Fruit fly (Drosophila melanogaster) whole organism, embryonic: ENCODE data around the gene CG7781.

Experiments
- Bdp1 ChIP-seq: fragments of 200-800 bp; sonication (Bioruptor generic); optimal IDR thresholded peaks from 3 replicates; lab custom pipeline; 2016; ENCODE audit warnings: missing biosample characterization, missing genetic modification characterization
- Blimp-1 ChIP-seq: fragments of 200-800 bp; sonication (Bioruptor generic); optimal IDR thresholded peaks from 3 replicates; lab custom pipeline; 2018; ENCODE audit warnings: missing biosample characterization, missing genetic modification characterization, mild to moderate bottlenecking, moderate library complexity, missing genetic modification reagents
- C15 ChIP-seq: fragments of 200-800 bp; sonication (Bioruptor generic); IDR thresholded peaks from 3 replicates; pipeline ENCODE4 v1.3.6; 2022; ENCODE audit warnings: missing biosample characterization, missing genetic modification characterization
- CG10267 ChIP-seq: fragments of 200-800 bp; sonication (Bioruptor generic); optimal IDR thresholded peaks from 2 replicates; lab custom pipeline; 2018; ENCODE audit warnings: missing biosample characterization, mild to moderate bottlenecking, missing genetic modification characterization, moderate library complexity
- CG11695 ChIP-seq: fragments of 200-800 bp; sonication (Bioruptor generic); IDR thresholded peaks from 3 replicates; pipeline ENCODE4 v1.3.6; 2022; ENCODE audit warnings: missing biosample characterization, missing genetic modification characterization
- CG12942 ChIP-seq: fragments of 200-800 bp; sonication (Bioruptor generic); optimal IDR thresholded peaks from 3 replicates; lab custom pipeline; 2016; ENCODE audit warnings: missing biosample characterization, missing genetic modification characterization
- CG14014 ChIP-seq: fragments of 200-800 bp; sonication (Bioruptor generic); IDR thresholded peaks from 2 replicates; pipeline ENCODE4 v1.3.6; 2022; ENCODE audit warnings: missing biosample characterization, missing genetic modification characterization
- CG14667 ChIP-seq: fragments of 200-800 bp; sonication (Bioruptor generic); IDR thresholded peaks from 2 replicates; pipeline ENCODE4 v1.3.6; 2022; ENCODE audit warnings: missing biosample characterization, missing genetic modification characterization
- CG16863 ChIP-seq: fragments of 200-800 bp; sonication (Bioruptor generic); optimal IDR thresholded peaks from 3 replicates; lab custom pipeline; 2016; ENCODE audit warnings: missing biosample characterization, missing genetic modification characterization
- CG17568 ChIP-seq: fragments of 200-800 bp; sonication (Bioruptor generic); optimal IDR thresholded peaks from 2 replicates; lab custom pipeline; 2018; ENCODE audit warnings: missing biosample characterization, mild to moderate bottlenecking, missing genetic modification characterization, moderate library complexity
- CG17802 ChIP-seq: fragments of 200-800 bp; sonication (Bioruptor generic); optimal IDR thresholded peaks from 2 replicates; lab custom pipeline; 2018; ENCODE audit warnings: missing biosample characterization, mild to moderate bottlenecking, missing genetic modification characterization, moderate library complexity
- CG17912 ChIP-seq: fragments of 200-800 bp; sonication (Bioruptor generic); optimal IDR thresholded peaks from 2 replicates; lab custom pipeline; 2018; ENCODE audit warnings: missing biosample characterization, mild to moderate bottlenecking, missing genetic modification characterization
- CG18599 ChIP-seq: fragments of 200-800 bp; sonication (Bioruptor generic); optimal IDR thresholded peaks from 3 replicates; lab custom pipeline; 2017; ENCODE audit warnings: missing biosample characterization, missing genetic modification characterization, mild to moderate bottlenecking, moderate library complexity, missing genetic modification reagents
- CG3281 ChIP-seq: fragments of 200-800 bp; sonication (Bioruptor generic); optimal IDR thresholded peaks from 3 replicates; lab custom pipeline; 2017; ENCODE audit warnings: missing biosample characterization, mild to moderate bottlenecking, missing genetic modification characterization
- CG4707 ChIP-seq: fragments of 200-800 bp; sonication (Bioruptor generic); optimal IDR thresholded peaks from 2 replicates; lab custom pipeline; 2018; ENCODE audit warnings: missing biosample characterization, mild to moderate bottlenecking, missing genetic modification characterization, moderate library complexity
- CG6689 ChIP-seq: fragments of 200-800 bp; sonication (Bioruptor generic); IDR thresholded peaks from 2 replicates; pipeline ENCODE4 v1.3.6; 2022; ENCODE audit warnings: missing biosample characterization, missing genetic modification characterization
- CG7928 ChIP-seq: fragments of 200-800 bp; sonication (Bioruptor generic); optimal IDR thresholded peaks from 2 replicates; lab custom pipeline; 2017; ENCODE audit warnings: missing biosample characterization, mild to moderate bottlenecking, missing genetic modification characterization
- CG8281 ChIP-seq: fragments of 200-800 bp; sonication (Bioruptor generic); optimal IDR thresholded peaks from 2 replicates; lab custom pipeline; 2018; ENCODE audit warnings: missing biosample characterization, mild to moderate bottlenecking, missing genetic modification characterization, moderate library complexity
- CG8924 ChIP-seq: fragments of 200-800 bp; optimal IDR thresholded peaks from 3 replicates; lab custom pipeline; 2019; ENCODE audit warnings: missing biosample characterization, mild to moderate bottlenecking, missing genetic modification characterization, moderate library complexity
- CG9727 ChIP-seq: fragments of 200-800 bp; sonication (Bioruptor generic); optimal IDR thresholded peaks from 3 replicates; lab custom pipeline; 2017; ENCODE audit warnings: missing biosample characterization, mild to moderate bottlenecking, missing genetic modification characterization
- CG9876 ChIP-seq: fragments of 200-800 bp; sonication (Bioruptor generic); optimal IDR thresholded peaks from 2 replicates; lab custom pipeline; 2016; ENCODE audit warnings: missing biosample characterization, missing genetic modification characterization
- Dip3 ChIP-seq: fragments of 200-800 bp; sonication (Bioruptor generic); optimal IDR thresholded peaks from 3 replicates; lab custom pipeline; 2016; ENCODE audit warnings: missing biosample characterization, missing genetic modification characterization
- H2.0 ChIP-seq: fragments of 200-800 bp; sonication (Bioruptor generic); IDR thresholded peaks from 2 replicates; pipeline ENCODE4 v1.3.6; 2022; ENCODE audit warnings: missing biosample characterization, missing genetic modification characterization
- HLHmδ ChIP-seq: fragments of 200-800 bp; sonication (Bioruptor generic); optimal IDR thresholded peaks from 2 replicates; lab custom pipeline; 2018; ENCODE audit warnings: missing biosample characterization, mild to moderate bottlenecking, missing genetic modification characterization, moderate library complexity
- HmgZ ChIP-seq: fragments of 200-800 bp; sonication (Bioruptor generic); optimal IDR thresholded peaks from 2 replicates; lab custom pipeline; 2018; ENCODE audit warnings: missing biosample characterization, mild to moderate bottlenecking, missing genetic modification characterization
- Hr78 ChIP-seq, 2 experiments: fragments of 200-800 bp in 1 of 2; fragments of >200 bp in 1 of 2; sonication (Bioruptor generic) in 1 of 2; optimal IDR thresholded peaks; 2 replicates each; lab custom pipeline; 2017 to 2019; ENCODE audit warnings: missing biosample characterization in 2 of 2, missing genetic modification characterization in 2 of 2, mild to moderate bottlenecking in 1 of 2, moderate library complexity in 1 of 2
- Lpt ChIP-seq: fragments of >200 bp; optimal IDR thresholded peaks from 2 replicates; lab custom pipeline; 2018; ENCODE audit warnings: missing biosample characterization, missing genetic modification characterization
- NC2α ChIP-seq: fragments of 200-800 bp; sonication (Bioruptor generic); optimal IDR thresholded peaks from 2 replicates; lab custom pipeline; 2016; ENCODE audit warnings: missing biosample characterization, missing genetic modification characterization
- PHDP ChIP-seq: fragments of 200-800 bp; sonication (Bioruptor generic); optimal IDR thresholded peaks from 3 replicates; lab custom pipeline; 2018; ENCODE audit warnings: missing biosample characterization, mild to moderate bottlenecking, missing genetic modification characterization, moderate library complexity
- Side ChIP-seq: fragments of 200-800 bp; sonication (Bioruptor generic); optimal IDR thresholded peaks from 2 replicates; lab custom pipeline; 2016; ENCODE audit warnings: missing biosample characterization, missing genetic modification characterization
- al ChIP-seq: fragments of 200-800 bp; sonication (Bioruptor generic); IDR thresholded peaks from 2 replicates; pipeline ENCODE4 v1.3.6; 2022; ENCODE audit warnings: missing biosample characterization, missing genetic modification characterization
- ara ChIP-seq: fragments of 200-800 bp; sonication (Bioruptor generic); IDR thresholded peaks from 2 replicates; pipeline ENCODE4 v1.3.6; 2022; ENCODE audit warnings: missing biosample characterization, missing genetic modification characterization
- ci ChIP-seq: fragments of 200-800 bp; sonication (Bioruptor generic); IDR thresholded peaks from 3 replicates; pipeline ENCODE4 v1.3.6; 2022; ENCODE audit warnings: missing biosample characterization, missing genetic modification characterization
- corto ChIP-seq: fragments of 200-800 bp; sonication (Bioruptor generic); optimal IDR thresholded peaks from 2 replicates; lab custom pipeline; 2016; ENCODE audit warnings: missing biosample characterization, mild to moderate bottlenecking, missing genetic modification characterization, moderate library complexity
- da ChIP-seq: fragments of 200-800 bp; sonication (Bioruptor generic); optimal IDR thresholded peaks from 2 replicates; lab custom pipeline; 2016; ENCODE audit warnings: missing biosample characterization, missing genetic modification characterization
- fd96Cb ChIP-seq: fragments of 200-800 bp; sonication (Bioruptor generic); optimal IDR thresholded peaks from 2 replicates; lab custom pipeline; 2018; ENCODE audit warnings: missing biosample characterization, mild to moderate bottlenecking, missing genetic modification characterization, moderate library complexity
- ftz-f1 ChIP-seq: fragments of 200-800 bp; sonication (Bioruptor generic); optimal IDR thresholded peaks from 2 replicates; lab custom pipeline; 2016; ENCODE audit warnings: missing biosample characterization, missing genetic modification characterization
- gt ChIP-seq: fragments of 200-800 bp; sonication (Bioruptor generic); IDR thresholded peaks from 2 replicates; pipeline ENCODE4 v1.3.6; 2022; ENCODE audit warnings: missing biosample characterization, missing genetic modification characterization
- inv ChIP-seq: fragments of 200-800 bp; sonication (Bioruptor generic); IDR thresholded peaks from 2 replicates; pipeline ENCODE4 v1.3.6; 2022; ENCODE audit warnings: missing biosample characterization, missing genetic modification characterization; ENCODE audit not compliant: partially characterized antibody
- lov ChIP-seq, 2 experiments: fragments of 200-800 bp in 1 of 2; fragments of >200 bp in 1 of 2; sonication (Bioruptor generic) in 1 of 2; IDR thresholded peaks in 1 of 2; optimal IDR thresholded peaks in 1 of 2; 2 replicates in 1 of 2; 3 replicates in 1 of 2; pipeline versions ENCODE4 v1.3.6 to Lab custom; 2017 to 2022; ENCODE audit warnings: missing biosample characterization in 1 of 2, missing genetic modification characterization in 1 of 2
- pfk ChIP-seq: fragments of 200-800 bp; sonication (Bioruptor generic); optimal IDR thresholded peaks from 2 replicates; lab custom pipeline; 2018; ENCODE audit warnings: missing biosample characterization, mild to moderate bottlenecking, missing genetic modification characterization, moderate library complexity
- scrt ChIP-seq: fragments of 200-800 bp; sonication (Bioruptor generic); optimal IDR thresholded peaks from 2 replicates; lab custom pipeline; 2018; ENCODE audit warnings: missing biosample characterization, mild to moderate bottlenecking, missing genetic modification characterization, moderate library complexity
- sqz ChIP-seq: fragments of 200-800 bp; sonication (Bioruptor generic); optimal IDR thresholded peaks from 3 replicates; lab custom pipeline; 2018; ENCODE audit warnings: missing biosample characterization, mild to moderate bottlenecking, missing genetic modification characterization
- tgo ChIP-seq: fragments of 200-800 bp; sonication (Bioruptor generic); IDR thresholded peaks from 3 replicates; pipeline ENCODE4 v1.3.6; 2022; ENCODE audit warnings: missing biosample characterization, missing genetic modification characterization
- tll ChIP-seq, 2 experiments: fragments of 200-800 bp in 1 of 2; fragments of >200 bp in 1 of 2; sonication (Bioruptor generic) in 1 of 2; optimal IDR thresholded peaks; 2 replicates each; lab custom pipeline; 2017 to 2019; ENCODE audit warnings: missing biosample characterization in 2 of 2, missing genetic modification characterization in 2 of 2, mild to moderate bottlenecking in 1 of 2, moderate library complexity in 1 of 2
- tx ChIP-seq: fragments of 200-800 bp; sonication (Bioruptor generic); optimal IDR thresholded peaks from 2 replicates; lab custom pipeline; 2016; ENCODE audit warnings: missing biosample characterization, missing genetic modification characterization
- zf30C ChIP-seq: fragments of 200-800 bp; sonication (Bioruptor generic); optimal IDR thresholded peaks from 3 replicates; lab custom pipeline; 2018; ENCODE audit warnings: missing biosample characterization, mild to moderate bottlenecking, missing genetic modification characterization
- zfh2 ChIP-seq: fragments of 200-800 bp; sonication (Bioruptor generic); optimal IDR thresholded peaks from 2 replicates; lab custom pipeline; 2016; ENCODE audit warnings: missing biosample characterization, missing genetic modification characterization

CG7781 gene

DNA sequence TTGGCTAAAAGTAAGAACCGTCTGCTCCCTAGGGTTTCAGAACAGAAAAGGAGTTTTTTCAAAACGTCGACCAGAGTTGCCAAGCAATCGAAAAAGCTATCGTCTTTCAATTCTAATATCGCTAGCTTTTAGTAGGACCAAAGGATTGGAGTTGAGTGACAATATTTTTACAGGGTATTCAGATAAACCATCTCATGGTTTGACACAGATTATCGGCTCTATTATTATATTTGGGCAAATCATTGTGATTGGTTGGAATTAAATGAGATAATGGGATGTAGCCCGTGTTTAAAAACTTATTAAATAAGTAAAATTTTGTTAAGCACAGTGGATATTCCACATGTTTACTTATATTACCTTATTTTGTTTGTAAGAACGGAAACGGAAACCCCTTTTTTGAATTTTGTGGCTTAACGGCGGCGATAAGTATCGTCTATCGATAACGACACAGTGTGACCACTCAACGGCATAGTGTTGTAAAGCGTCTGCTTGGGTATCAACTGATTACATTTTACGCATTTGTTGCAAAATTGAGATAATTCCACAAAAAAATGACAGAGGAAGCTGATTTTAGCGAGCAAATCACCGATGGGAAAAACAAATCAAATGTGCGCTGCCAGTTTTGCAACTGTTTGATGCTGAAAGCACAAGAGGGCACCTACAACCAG is 5.2 kb downstream of the CG7781 start, which contains the start of the genes mtsh and strat (continued):
- TF ChIP-seq Bdp1 (GFP tag; lab: Kevin White, UChicago) (no peak), inv (GFP tag; lab: Robert Waterston, UW) (peak; percentile 35; the same call in 1 of the 2 replicates), H2.0 (no peak; the same call in 1 of the 2 replicates), Hr78 (GFP tag; optimal IDR thresholded peaks at IDR 0.05; lab: Kevin White, UChicago) (no peak), sqz (GFP tag; lab: Kevin White, UChicago) (peak; percentile 55), Dip3 (GFP tag; lab: Kevin White, UChicago) (peak; percentile 23), Side (GFP tag; lab: Kevin White, UChicago) (peak; percentile 72), al (GFP tag; lab: Robert Waterston, UW) (no peak), CG18599 (peak; percentile 66), CG12942 (GFP tag; lab: Kevin White, UChicago) (no peak), CG8281 (tag; lab: Kevin White, UChicago) (peak; percentile 39), tgo (GFP tag; lab: Robert Waterston, UW) (peak; percentile 41; the same call in 2 of the 3 replicates), fd96Cb (tag; lab: Kevin White, UChicago) (no peak), ci (GFP tag; lab: Robert Waterston, UW) (peak; percentile 89), Lpt (GFP tag; lab: Kevin White, UChicago) (no peak), HLHmδ (GFP tag; lab: Kevin White, UChicago) (peak; percentile 48), CG4707 (GFP tag; lab: Kevin White, UChicago) (peak; percentile 49), CG11695 (GFP tag; lab: Robert Waterston, UW) (no peak), zf30C (GFP tag; lab: Kevin White, UChicago) (no peak), lov (optimal IDR thresholded peaks at IDR 0.05; lab: Kevin White, UChicago) (no peak), lov (GFP tag; IDR thresholded peaks at IDR 0.05; lab: Robert Waterston, UW) (peak; percentile 83; the same call in 2 of the 3 replicates), scrt (peak; percentile 58), CG6689 (GFP tag; lab: Robert Waterston, UW) (no peak), CG10267 (tag; lab: Kevin White, UChicago) (peak; percentile 95), gt (GFP tag; lab: Robert Waterston, UW) (no peak), CG14014 (peak; percentile 9; the same call in 1 of the 2 replicates), corto (no peak), PHDP (tag; lab: Kevin White, UChicago) (peak; percentile 49), ara (GFP tag; lab: Robert Waterston, UW) (0 out of 2 replicates have a peak, but pooled peaks have one; percentile 42), CG8924 (tag; lab: Kevin White, UChicago) (peak; percentile 16), tx (GFP tag; lab: Kevin White, UChicago) (no peak), CG17912 (GFP tag; lab: Kevin White, UChicago) (no peak), da (no peak), NC2α (no peak), CG9727 (GFP tag; lab: Kevin White, UChicago) (peak; percentile 82), CG14667 (no peak), zfh2 (peak; percentile 33), C15 (GFP tag; lab: Robert Waterston, UW) (no peak), ftz-f1 (GFP tag; lab: Kevin White, UChicago) (no peak), CG3281 (GFP tag; lab: Kevin White, UChicago) (peak; percentile 76), CG9876 (GFP tag; lab: Kevin White, UChicago) (peak; percentile 6), CG17802 (tag; lab: Kevin White, UChicago) (peak; percentile 48), CG16863 (GFP tag; lab: Kevin White, UChicago) (peak; percentile 13), pfk (GFP tag; lab: Kevin White, UChicago) (peak; percentile 5), CG17568 (GFP tag; lab: Kevin White, UChicago) (no peak), Blimp-1 (peak; percentile 30), CG7928 (GFP tag; lab: Kevin White, UChicago) (no peak), tll (GFP tag; optimal IDR thresholded peaks at IDR 0.05; lab: Kevin White, UChicago) (peak in 1 of 2 experiments; percentile 12), HmgZ (peak; percentile 60)
